Worm (Caenorhabditis elegans) whole organism, young adult: ENCODE measurements around the gene nhr-116.
A peak's percentile ranks its signal among the peaks of the same experiment; 100 is the strongest.

Experiments used
- F33H1.4 ChIP-seq: fragments of 200-800 bp; sonication (Bioruptor generic); IDR thresholded peaks from 2 replicates; pipeline ENCODE4 v1.3.6; 2022; ENCODE audit warnings: missing genetic modification reagents, missing genetic modification characterization, missing compliant biosample characterization
- F37B4.10 ChIP-seq: fragments of 200-800 bp; sonication (Bioruptor generic); IDR thresholded peaks from 2 replicates; pipeline ENCODE4 v1.3.6; 2022; ENCODE audit warnings: missing genetic modification characterization, missing compliant biosample characterization
- F55B11.4 ChIP-seq: sonication (generic microtip); optimal IDR thresholded peaks from 2 replicates; lab custom pipeline; 2016; ENCODE audit warnings: missing compliant biosample characterization, missing genetic modification characterization, borderline replicate concordance; ENCODE audit not compliant: insufficient read depth
- K12H6.12 ChIP-seq: fragments of 200-800 bp; sonication (Bioruptor generic); optimal IDR thresholded peaks from 2 replicates; lab custom pipeline; 2018; ENCODE audit warnings: mild to moderate bottlenecking, missing genetic modification characterization, missing compliant biosample characterization
- Y56A3A.18 ChIP-seq: fragments of 200-800 bp; sonication (Bioruptor generic); IDR thresholded peaks from 2 replicates; pipeline ENCODE4 v1.3.6; 2022; ENCODE audit warnings: missing genetic modification reagents, missing genetic modification characterization, missing compliant biosample characterization
- Y79H2A.3 ChIP-seq: fragments of 200-800 bp; sonication (Bioruptor generic); conservative IDR thresholded peaks from 2 replicates; pipeline ENCODE4 v1.3.6; 2022; ENCODE audit warnings: missing genetic modification reagents, missing genetic modification characterization, missing compliant biosample characterization
- ama-1 ChIP-seq, 3 experiments: fragments of 150-350 bp in 1 of 3; sonication (generic microtip) in 2 of 3; optimal IDR thresholded peaks; 2 replicates each; lab custom pipeline; 2014 to 2018; ENCODE audit warnings: missing biosample characterization in 2 of 3, missing genetic modification characterization in 2 of 3, missing genetic modification reagents in 2 of 3
- attf-3 ChIP-seq: fragments of 200-800 bp; sonication (Bioruptor generic); conservative IDR thresholded peaks from 2 replicates; pipeline ENCODE4 v1.3.6; 2022; ENCODE audit warnings: missing genetic modification reagents, missing genetic modification characterization, missing compliant biosample characterization
- ccch-3 ChIP-seq: fragments of 200-800 bp; sonication (Bioruptor generic); optimal IDR thresholded peaks from 2 replicates; lab custom pipeline; 2018; ENCODE audit warnings: mild to moderate bottlenecking, missing genetic modification characterization, missing compliant biosample characterization
- ceh-100 ChIP-seq: fragments of 200-800 bp; sonication (Bioruptor generic); IDR thresholded peaks from 2 replicates; pipeline ENCODE4 v1.3.6; 2022; ENCODE audit warnings: missing genetic modification reagents, missing genetic modification characterization, missing compliant biosample characterization
- ceh-27 ChIP-seq: fragments of 200-800 bp; sonication (Bioruptor generic); optimal IDR thresholded peaks from 2 replicates; lab custom pipeline; 2018; ENCODE audit warnings: mild to moderate bottlenecking, missing genetic modification characterization, moderate library complexity, missing compliant biosample characterization
- ceh-40 ChIP-seq: fragments of 200-800 bp; sonication (Bioruptor generic); IDR thresholded peaks from 2 replicates; pipeline ENCODE4 v1.3.6; 2022; ENCODE audit warnings: missing genetic modification characterization, missing compliant biosample characterization
- gei-17 ChIP-seq: fragments of 200-800 bp; sonication (Bioruptor generic); optimal IDR thresholded peaks from 2 replicates; lab custom pipeline; 2018; ENCODE audit warnings: mild to moderate bottlenecking, missing genetic modification characterization, missing compliant biosample characterization
- hlh-12 ChIP-seq: sonication (generic microtip); optimal IDR thresholded peaks from 2 replicates; lab custom pipeline; 2016; ENCODE audit warnings: missing genetic modification characterization, missing compliant biosample characterization
- hlh-26 ChIP-seq: fragments of 200-800 bp; sonication (Bioruptor generic); conservative IDR thresholded peaks from 2 replicates; pipeline ENCODE4 v1.3.6; 2022; ENCODE audit warnings: missing genetic modification reagents, missing genetic modification characterization, missing compliant biosample characterization
- hmg-1.2 ChIP-seq: fragments of 200-800 bp; sonication (Bioruptor generic); IDR thresholded peaks from 2 replicates; pipeline ENCODE4 v1.3.6; 2022; ENCODE audit warnings: missing genetic modification reagents, missing genetic modification characterization, missing compliant biosample characterization
- let-607 ChIP-seq, 2 experiments: fragments of 200-800 bp in 1 of 2; sonication (Bioruptor generic) in 1 of 2; sonication (generic microtip) in 1 of 2; optimal IDR thresholded peaks; 2 replicates each; lab custom pipeline; 2016 to 2018; ENCODE audit warnings: mild to moderate bottlenecking in 2 of 2, missing compliant biosample characterization in 2 of 2, missing genetic modification characterization in 2 of 2, moderate library complexity in 2 of 2, missing genotype in 1 of 2
- lin-54 ChIP-seq: fragments of 200-800 bp; sonication (Bioruptor generic); optimal IDR thresholded peaks from 2 replicates; lab custom pipeline; 2018; ENCODE audit warnings: mild to moderate bottlenecking, missing genetic modification characterization, missing compliant biosample characterization
- lsl-1 ChIP-seq: fragments of 200-800 bp; sonication (Bioruptor generic); optimal IDR thresholded peaks from 2 replicates; lab custom pipeline; 2018; ENCODE audit warnings: mild to moderate bottlenecking, missing genetic modification characterization, moderate library complexity, missing compliant biosample characterization
- lsy-27 ChIP-seq: sonication (generic microtip); optimal IDR thresholded peaks from 2 replicates; lab custom pipeline; 2017; ENCODE audit warnings: missing genetic modification characterization, mild to moderate bottlenecking, missing compliant biosample characterization, antibody characterized with exemption, missing genotype, borderline replicate concordance; ENCODE audit not compliant: insufficient read depth
- madf-10 ChIP-seq: sonication (generic microtip); optimal IDR thresholded peaks from 2 replicates; lab custom pipeline; 2016; ENCODE audit warnings: mild to moderate bottlenecking, missing genetic modification characterization, missing compliant biosample characterization
- madf-3 ChIP-seq: fragments of 200-800 bp; sonication (Bioruptor generic); IDR thresholded peaks from 2 replicates; pipeline ENCODE4 v1.3.6; 2022; ENCODE audit warnings: missing genetic modification reagents, missing genetic modification characterization, missing compliant biosample characterization
- mxl-1 ChIP-seq: sonication (generic microtip); optimal IDR thresholded peaks from 2 replicates; lab custom pipeline; 2016; ENCODE audit warnings: missing genetic modification characterization, missing compliant biosample characterization
- nhr-179 ChIP-seq: sonication (generic microtip); optimal IDR thresholded peaks from 2 replicates; lab custom pipeline; 2016; ENCODE audit warnings: mild to moderate bottlenecking, missing genetic modification characterization, missing compliant biosample characterization
- nhr-80 ChIP-seq: sonication (generic microtip); optimal IDR thresholded peaks from 2 replicates; lab custom pipeline; 2016; ENCODE audit warnings: missing genetic modification characterization, missing compliant biosample characterization
- nhr-90 ChIP-seq: sonication (generic microtip); optimal IDR thresholded peaks from 2 replicates; lab custom pipeline; 2016; ENCODE audit warnings: missing genotype, mild to moderate bottlenecking, missing genetic modification characterization, missing compliant biosample characterization
- rcor-1 ChIP-seq: fragments of 200-800 bp; sonication (Bioruptor generic); IDR thresholded peaks from 2 replicates; pipeline ENCODE4 v1.3.6; 2022; ENCODE audit warnings: missing genetic modification reagents, missing genetic modification characterization, missing compliant biosample characterization
- rec-8 ChIP-seq, 2 experiments: sonication (generic microtip); optimal IDR thresholded peaks; 2 replicates each; lab custom pipeline; 2016; ENCODE audit warnings: mild to moderate bottlenecking in 2 of 2, missing genetic modification characterization in 2 of 2, missing genetic modification reagents in 2 of 2, missing genotype in 2 of 2, missing biosample characterization in 1 of 2, missing compliant biosample characterization in 1 of 2, moderate library complexity in 1 of 2
- snpc-4 ChIP-seq, 5 experiments: fragments of 150-350 bp in 1 of 5; sonication (generic microtip) in 4 of 5; optimal IDR thresholded peaks; 2 replicates each; lab custom pipeline; 2014 to 2018; ENCODE audit warnings: missing genetic modification characterization in 5 of 5, missing biosample characterization in 3 of 5, antibody characterized with exemption in 2 of 5, mild to moderate bottlenecking in 2 of 5, missing compliant biosample characterization in 2 of 5, missing genotype in 2 of 5, moderate library complexity in 2 of 5, missing genetic modification reagents in 1 of 5
- tlf-1 ChIP-seq: fragments of 200-800 bp; sonication (Bioruptor generic); optimal IDR thresholded peaks from 2 replicates; lab custom pipeline; 2018; ENCODE audit warnings: mild to moderate bottlenecking, missing genetic modification characterization, missing compliant biosample characterization
- unc-130 ChIP-seq: sonication (generic microtip); optimal IDR thresholded peaks from 2 replicates; lab custom pipeline; 2016; ENCODE audit warnings: missing genetic modification reagents, missing genetic modification characterization, missing compliant biosample characterization
- ztf-22 ChIP-seq: fragments of 200-800 bp; sonication (Bioruptor generic); optimal IDR thresholded peaks from 2 replicates; lab custom pipeline; 2018; ENCODE audit warnings: mild to moderate bottlenecking, missing genetic modification characterization, moderate library complexity, missing compliant biosample characterization

nhr-116 gene

DNA sequence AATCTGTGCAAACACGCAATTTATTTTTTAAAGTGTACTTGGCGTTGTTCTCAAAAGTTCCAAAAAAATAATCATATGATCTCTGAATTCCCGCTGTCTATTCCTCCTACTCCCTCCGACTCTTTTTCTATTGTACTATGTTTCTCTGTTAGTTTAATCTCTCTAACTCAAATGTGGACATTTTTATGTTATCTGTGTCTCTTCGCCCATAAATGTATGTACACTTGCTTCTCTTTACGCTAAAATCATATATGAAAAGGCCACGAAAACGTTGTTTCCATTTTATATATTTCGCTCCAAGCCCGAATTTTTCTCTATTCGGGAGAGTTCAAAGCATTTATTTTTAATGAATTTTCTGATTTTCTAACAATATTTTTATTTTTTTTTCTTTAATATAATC lies 1.2 kb upstream of the nhr-116 start:
- TF ChIP-seq F37B4.10 (GFP tag; lab: Robert Waterston, UW) (no peak), ama-1 (optimal IDR thresholded peaks at IDR 0.05; lab: Kevin White, UChicago) (no peak), ama-1 (GFP tag; optimal IDR thresholded peaks at IDR 0.05; lab: Kevin White, UChicago) (no peak), Y56A3A.18 (GFP tag; lab: Robert Waterston, UW) (no peak), hmg-1.2 (GFP tag; lab: Robert Waterston, UW) (peak; percentile 12; the same call in 1 of the 2 replicates), lsy-27 (tag; lab: Kevin White, UChicago) (no peak)

- TF ChIP-seq nhr-80 (tag; lab: Kevin White, UChicago) (peak; percentile 36), ccch-3 (GFP tag; lab: Kevin White, UChicago) (no peak)
Observed at ce11 chrV:16911294-16911693, 740 bp upstream of the nhr-116 start.

DNA sequence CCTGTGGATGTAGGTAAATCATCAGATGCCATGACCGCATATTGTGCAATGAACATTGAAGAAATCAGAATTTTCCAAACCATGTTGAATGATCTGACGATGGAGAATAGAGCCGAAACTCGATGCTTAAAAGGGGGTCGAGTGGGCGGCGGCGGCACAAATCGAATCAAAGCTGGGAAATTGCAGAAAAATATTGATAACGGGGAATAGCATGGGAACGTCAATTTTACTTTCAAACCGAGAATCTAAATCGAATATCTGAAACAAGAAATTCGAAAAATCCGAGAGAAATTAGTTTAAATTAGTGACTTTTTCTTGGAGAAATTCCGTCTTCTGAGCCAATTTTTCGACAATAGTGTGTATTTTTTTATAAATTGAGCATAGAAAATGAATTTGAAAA lies 4.0 kb downstream of the nhr-116 start, which contains the start of gene F09C6.10:
Gene F09C6.10, minus strand, starts transcription at position 101 of the 400 bp plus-strand sequence.
- no peak for TF ChIP-seq nhr-90 (tag; lab: Kevin White, UChicago)
- TF ChIP-seq ceh-27 (GFP tag; lab: Kevin White, UChicago): no peak
- no peak for TF ChIP-seq nhr-179
- no peak for TF ChIP-seq tlf-1 (GFP tag; lab: Kevin White, UChicago)
- TF ChIP-seq F55B11.4 (tag; lab: Kevin White, UChicago): no peak
- TF ChIP-seq attf-3: no peak
- TF ChIP-seq unc-130: no peak
- no peak for TF ChIP-seq hlh-26
- no peak for TF ChIP-seq rec-8 (tag; optimal IDR thresholded peaks at IDR 0.05; lab: Kevin White, UChicago)
- no peak for TF ChIP-seq rcor-1 (GFP tag; lab: Robert Waterston, UW)
- TF ChIP-seq gei-17 (GFP tag; lab: Kevin White, UChicago): no peak
- no peak for TF ChIP-seq hlh-12 (tag; lab: Kevin White, UChicago)
- no peak for TF ChIP-seq ztf-22 (GFP tag; lab: Kevin White, UChicago)
- TF ChIP-seq ceh-40 (GFP tag; lab: Robert Waterston, UW): no peak
- no peak for TF ChIP-seq let-607 (tag; optimal IDR thresholded peaks at IDR 0.05; lab: Kevin White, UChicago)
- no peak for TF ChIP-seq lsl-1 (GFP tag; lab: Kevin White, UChicago)
- TF ChIP-seq lin-54 (GFP tag; lab: Kevin White, UChicago): no peak
- no peak for TF ChIP-seq madf-3 (GFP tag; lab: Robert Waterston, UW)
- TF ChIP-seq Y79H2A.3 (GFP tag; lab: Robert Waterston, UW): no peak

ce11 chrV:16918378-16918777 lies 6.3 kb downstream of the nhr-116 start, which contains the start of the genes fbxa-206 and Y102A5C.2:
Gene fbxa-206 (minus strand): TSS chrV:16918478.
Gene Y102A5C.2 (plus strand): TSS chrV:16918731.
- TF ChIP-seq F33H1.4 (GFP tag; lab: Robert Waterston, UW) (no peak), rcor-1 (GFP tag; lab: Robert Waterston, UW) (no peak), K12H6.12 (tag; lab: Kevin White, UChicago) (no peak), lsl-1 (GFP tag; lab: Kevin White, UChicago) (peak; percentile 73), ceh-100 (GFP tag; lab: Robert Waterston, UW) (no peak), snpc-4 (GFP tag; optimal IDR thresholded peaks at IDR 0.05; lab: Kevin White, UChicago) (no peak), snpc-4 (tag; optimal IDR thresholded peaks at IDR 0.05; lab: Kevin White, UChicago) (no peak), mxl-1 (tag; lab: Kevin White, UChicago) (no peak), madf-10 (tag; lab: Kevin White, UChicago) (no peak)
- TF ChIP-seq, all 124 proteins: peak for 1
